Worm (Caenorhabditis elegans): ENCODE measurements around the gene col-133.

Gene col-133

ce11 chrIV:14099256-14099655 lies at the start of gene col-133:
col-133 (minus strand) TSS chrIV:14099356.
- TF ChIP-seq nhr-77 (tag; optimal IDR thresholded peaks at IDR 0.05): no peak
- no peak for TF ChIP-seq nhr-6 (tag; optimal IDR thresholded peaks at IDR 0.05)
- TF ChIP-seq snpc-4 (tag; optimal IDR thresholded peaks at IDR 0.05): no peak
- no peak for TF ChIP-seq sem-4 (tag; optimal IDR thresholded peaks at IDR 0.05)

DNA sequence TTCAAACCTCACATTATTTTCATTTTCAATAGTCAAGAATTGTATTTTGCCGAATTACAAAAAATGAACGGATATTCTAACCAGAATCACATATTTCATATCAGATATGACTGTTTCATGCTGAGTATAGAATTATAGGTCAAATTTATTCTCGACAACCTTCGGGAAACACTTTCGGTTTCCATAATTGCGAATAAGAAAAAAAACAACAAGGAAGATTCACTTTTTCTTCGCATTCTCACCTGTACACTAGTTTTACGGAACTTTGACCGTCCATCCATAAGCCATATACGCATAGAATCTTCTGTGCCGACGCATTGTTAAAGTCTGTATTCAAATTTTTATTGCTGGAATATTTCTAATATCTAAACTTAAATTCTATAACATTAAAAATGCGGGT lies 46.4 kb upstream of the col-133 start, which contains the start of gene oac-37:
TSS of gene oac-37 (plus strand) at position 301 of the 400 bp plus-strand sequence.
- TF ChIP-seq nhr-77 (tag; optimal IDR thresholded peaks at IDR 0.05) (no peak), gmeb-1 (tag; optimal IDR thresholded peaks at IDR 0.05) (no peak), mab-5 (tag; optimal IDR thresholded peaks at IDR 0.05) (no peak), unc-55 (GFP tag; optimal IDR thresholded peaks at IDR 0.05) (no peak), zag-1 (tag; optimal IDR thresholded peaks at IDR 0.05) (no peak), nhr-12 (tag; optimal IDR thresholded peaks at IDR 0.05) (no peak), blmp-1 (tag; optimal IDR thresholded peaks at IDR 0.05; ENCODE audit: insufficient read depth) (no peak), R02D3.7 (tag; optimal IDR thresholded peaks at IDR 0.05) (no peak), mbf-1 (tag; optimal IDR thresholded peaks at IDR 0.05) (no peak), lsy-2 (tag; optimal IDR thresholded peaks at IDR 0.05) (no peak)

- no peak for TF ChIP-seq nhr-12 (tag; optimal IDR thresholded peaks at IDR 0.05)
- TF ChIP-seq aly-2 (tag; optimal IDR thresholded peaks at IDR 0.05): no peak
- no peak for TF ChIP-seq ztf-4 (tag; optimal IDR thresholded peaks at IDR 0.05)
- no peak for TF ChIP-seq nhr-21 (tag; optimal IDR thresholded peaks at IDR 0.05)
- TF ChIP-seq ama-1 (optimal IDR thresholded peaks at IDR 0.05): no peak
- TF ChIP-seq sem-4 (tag; optimal IDR thresholded peaks at IDR 0.05): no peak
- no peak for TF ChIP-seq lin-39 (tag; optimal IDR thresholded peaks at IDR 0.05)
Measured at ce11 chrIV:14143042-14143441, 43.9 kb upstream of the col-133 start.

ce11 chrIV:14137063-14137462 lies 37.9 kb upstream of the col-133 start, which contains the start of gene srz-31:
srz-31 (plus strand) TSS chrIV:14137363.
- no peak for TF ChIP-seq nhr-21 (tag; optimal IDR thresholded peaks at IDR 0.05)
- no peak for TF ChIP-seq ztf-11 (tag; optimal IDR thresholded peaks at IDR 0.05)
- TF ChIP-seq nhr-12 (tag; optimal IDR thresholded peaks at IDR 0.05): no peak
- no peak for TF ChIP-seq lin-13 (GFP tag; optimal IDR thresholded peaks at IDR 0.05)
- TF ChIP-seq sem-4 (tag; optimal IDR thresholded peaks at IDR 0.05): no peak
- no peak for TF ChIP-seq ama-1 (optimal IDR thresholded peaks at IDR 0.05)
- no peak for TF ChIP-seq ceh-16 (tag; optimal IDR thresholded peaks at IDR 0.05)
- no peak for TF ChIP-seq elt-3 (tag; optimal IDR thresholded peaks at IDR 0.05)
- TF ChIP-seq skn-1 (tag; optimal IDR thresholded peaks at IDR 0.05): no peak
- TF ChIP-seq blmp-1 (tag; optimal IDR thresholded peaks at IDR 0.05; ENCODE audit: insufficient read depth): no peak
- no peak for TF ChIP-seq mbf-1 (tag; optimal IDR thresholded peaks at IDR 0.05)
- no peak for TF ChIP-seq egl-27 (tag; optimal IDR thresholded peaks at IDR 0.05)
- no peak for TF ChIP-seq Y55F3AM.14 (GFP tag; optimal IDR thresholded peaks at IDR 0.05)
- no peak for TF ChIP-seq ZK546.5 (tag; optimal IDR thresholded peaks at IDR 0.05)
- no peak for TF ChIP-seq nhr-77 (tag; optimal IDR thresholded peaks at IDR 0.05)
- TF ChIP-seq F13H6.1 (tag; optimal IDR thresholded peaks at IDR 0.05): no peak
- no peak for TF ChIP-seq snpc-4 (tag; optimal IDR thresholded peaks at IDR 0.05)

DNA sequence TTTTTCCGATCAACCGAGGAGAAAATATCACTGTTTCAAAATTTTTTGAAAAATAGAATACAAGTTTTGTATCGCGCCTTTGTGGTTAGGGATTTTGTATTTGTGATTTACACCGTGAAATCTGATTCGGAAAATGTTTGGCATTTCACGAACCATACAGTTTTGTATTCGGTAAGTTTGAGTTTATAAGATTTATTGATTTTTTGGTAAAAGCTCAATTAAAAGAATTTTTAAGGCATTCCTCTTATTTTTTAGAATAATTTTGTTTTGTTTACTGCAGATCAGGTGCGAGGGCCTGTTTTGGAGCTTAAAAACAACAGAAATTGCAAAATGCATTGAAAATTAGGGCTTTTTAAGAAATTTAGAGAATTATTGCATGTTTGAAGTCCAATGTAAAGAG lies 34.2 kb upstream of the col-133 start:
- no peak for TF ChIP-seq lsy-2 (tag; optimal IDR thresholded peaks at IDR 0.05)
- TF ChIP-seq sem-4 (tag; optimal IDR thresholded peaks at IDR 0.05): no peak
- TF ChIP-seq nhr-237 (tag; optimal IDR thresholded peaks at IDR 0.05): no peak
- TF ChIP-seq unc-62 (GFP tag; optimal IDR thresholded peaks at IDR 0.05): no peak
- TF ChIP-seq ama-1 (optimal IDR thresholded peaks at IDR 0.05): no peak
- no peak for TF ChIP-seq lin-11 (tag; optimal IDR thresholded peaks at IDR 0.05)
- no peak for TF ChIP-seq fos-1 (tag; optimal IDR thresholded peaks at IDR 0.05)
- no peak for TF ChIP-seq mbf-1 (tag; optimal IDR thresholded peaks at IDR 0.05)
- no peak for TF ChIP-seq aly-2 (tag; optimal IDR thresholded peaks at IDR 0.05)
- TF ChIP-seq mdl-1 (tag; optimal IDR thresholded peaks at IDR 0.05): no peak
- no peak for TF ChIP-seq mab-5 (tag; optimal IDR thresholded peaks at IDR 0.05)
- no peak for TF ChIP-seq elt-1 (tag; optimal IDR thresholded peaks at IDR 0.05)
- TF ChIP-seq ztf-11 (tag; optimal IDR thresholded peaks at IDR 0.05): no peak
- TF ChIP-seq C34F6.9 (tag; optimal IDR thresholded peaks at IDR 0.05): no peak
- TF ChIP-seq R02D3.7 (tag; optimal IDR thresholded peaks at IDR 0.05): no peak
- no peak for TF ChIP-seq F13H6.1 (tag; optimal IDR thresholded peaks at IDR 0.05)
- TF ChIP-seq nhr-23 (tag; optimal IDR thresholded peaks at IDR 0.05): no peak

Data from whole organism, L2 larva.